Fruit fly (Drosophila melanogaster): ENCODE measurements around the gene CG6287.

dm6 chr2L:11175393-11176258, 20.1 kb upstream of the CG6287 start:
- no peak for TF ChIP-seq CTCF (optimal IDR thresholded peaks at IDR 0.05)
- no peak for TF ChIP-seq CG8478 (optimal IDR thresholded peaks at IDR 0.05)

Measured in S2 (cell line).